Fruit fly (Drosophila melanogaster): ENCODE data around the gene CG10853.
A peak's percentile ranks its signal among the peaks of the same experiment; 100 is the strongest.

The CG10853 gene

dm6 chr3L:3942241-3943028 lies 5.3 kb upstream of the CG10853 start, which contains the start of the genes CG10863 and CG14982 (continued):
- TF ChIP-seq Jarid2 (GFP tag; optimal IDR thresholded peaks at IDR 0.05) (peak; percentile 78), Ptx1 (GFP tag; IDR thresholded peaks at IDR 0.05) (no peak), sr (GFP tag; IDR thresholded peaks at IDR 0.05) (no peak), HLHmδ (GFP tag; optimal IDR thresholded peaks at IDR 0.05) (no peak), B-H1 (GFP tag; IDR thresholded peaks at IDR 0.05) (no peak), Atf3 (GFP tag; optimal IDR thresholded peaks at IDR 0.05) (no peak), Lpt (GFP tag; optimal IDR thresholded peaks at IDR 0.05) (no peak), CG2199 (GFP tag; IDR thresholded peaks at IDR 0.05) (no peak), CG17385 (GFP tag; optimal IDR thresholded peaks at IDR 0.05) (no peak), bcd (GFP tag; optimal IDR thresholded peaks at IDR 0.05) (no peak), Sry-δ (GFP tag; optimal IDR thresholded peaks at IDR 0.05) (no peak), Awh (GFP tag; IDR thresholded peaks at IDR 0.05) (no peak), CG1792 (GFP tag; optimal IDR thresholded peaks at IDR 0.05) (no peak), Max (GFP tag; optimal IDR thresholded peaks at IDR 0.05) (no peak), sim (GFP tag; IDR thresholded peaks at IDR 0.05) (no peak), usp (GFP tag; optimal IDR thresholded peaks at IDR 0.05) (no peak), CG17612 (GFP tag; IDR thresholded peaks at IDR 0.05) (no peak), CG4424 (GFP tag; optimal IDR thresholded peaks at IDR 0.05) (no peak), hb (GFP tag; IDR thresholded peaks at IDR 0.05; ENCODE audit: partially characterized antibody) (no peak), Fer1 (GFP tag; optimal IDR thresholded peaks at IDR 0.05) (peak; percentile 29), CG15073 (GFP tag; optimal IDR thresholded peaks at IDR 0.05) (no peak), B-H2 (GFP tag; optimal IDR thresholded peaks at IDR 0.05) (peak; percentile 35), CG33213 (GFP tag; optimal IDR thresholded peaks at IDR 0.05) (no peak), CG4820 (GFP tag; optimal IDR thresholded peaks at IDR 0.05) (no peak), CG1529 (GFP tag; optimal IDR thresholded peaks at IDR 0.05) (no peak), H2.0 (GFP tag; IDR thresholded peaks at IDR 0.05) (no peak), pum (GFP tag; optimal IDR thresholded peaks at IDR 0.05) (no peak), fru (optimal IDR thresholded peaks at IDR 0.05) (no peak), CG12744 (GFP tag; optimal IDR thresholded peaks at IDR 0.05) (no peak), unpg (GFP tag; optimal IDR thresholded peaks at IDR 0.05) (no peak), run (tag; optimal IDR thresholded peaks at IDR 0.05) (no peak), CG10274 (GFP tag; optimal IDR thresholded peaks at IDR 0.05) (no peak), CG7556 (GFP tag; optimal IDR thresholded peaks at IDR 0.05) (no peak), repo (GFP tag; optimal IDR thresholded peaks at IDR 0.05) (no peak), CG6689 (GFP tag; IDR thresholded peaks at IDR 0.05) (no peak), CG14965 (GFP tag; optimal IDR thresholded peaks at IDR 0.05; ENCODE audit: borderline replicate concordance) (no peak), CG5953 (GFP tag; IDR thresholded peaks at IDR 0.05) (no peak), CG12299 (tag; optimal IDR thresholded peaks at IDR 0.05) (no peak), Hr3 (GFP tag; optimal IDR thresholded peaks at IDR 0.05) (no peak), CG31388 (GFP tag; optimal IDR thresholded peaks at IDR 0.05) (no peak), gro (GFP tag; optimal IDR thresholded peaks at IDR 0.05) (peak; percentile 59), kay (GFP tag; optimal IDR thresholded peaks at IDR 0.05) (no peak), ERR (GFP tag; optimal IDR thresholded peaks at IDR 0.05) (peak; percentile 33), CG12391 (tag; optimal IDR thresholded peaks at IDR 0.05) (no peak), peb (GFP tag; IDR thresholded peaks at IDR 0.05) (no peak), Hmr (GFP tag; optimal IDR thresholded peaks at IDR 0.05) (peak; percentile 5), lilli (GFP tag; optimal IDR thresholded peaks at IDR 0.05) (no peak), CG6272 (GFP tag; IDR thresholded peaks at IDR 0.05) (no peak), Gsc (GFP tag; IDR thresholded peaks at IDR 0.05) (no peak), fd102C (GFP tag; optimal IDR thresholded peaks at IDR 0.05) (no peak), CG6254 (GFP tag; optimal IDR thresholded peaks at IDR 0.05) (no peak), fd64A (GFP tag; optimal IDR thresholded peaks at IDR 0.05) (no peak)
